Worm (Caenorhabditis elegans) whole organism, L4 larva: ENCODE results near the gene mrpl-4.
A peak's percentile ranks its signal among the peaks of the same experiment; 100 is the strongest.

Experiments used
- F37D6.2 ChIP-seq: sonication (generic microtip); optimal IDR thresholded peaks from 2 replicates; lab custom pipeline; 2016; ENCODE audit warnings: mild to moderate bottlenecking, missing genetic modification characterization, missing compliant biosample characterization
- aha-1 ChIP-seq: fragments of 150-350 bp; peaks from one replicate; lab custom pipeline; 2014; ENCODE audit warnings: missing biosample characterization, missing genetic modification characterization
- ceh-62 ChIP-seq: sonication (generic microtip); optimal IDR thresholded peaks from 2 replicates; lab custom pipeline; 2017; ENCODE audit warnings: missing biosample characterization, missing genetic modification characterization
- daf-16 ChIP-seq, 3 experiments: sonication (generic microtip); optimal IDR thresholded peaks; 2 replicates each; lab custom pipeline; 2016 to 2017; ENCODE audit warnings: missing genetic modification characterization in 3 of 3, missing genetic modification reagents in 3 of 3, mild to moderate bottlenecking in 2 of 3, missing compliant biosample characterization in 2 of 3, missing biosample characterization in 1 of 3, moderate library complexity in 1 of 3
- daf-19 ChIP-seq: fragments of 200-800 bp; sonication (Bioruptor generic); conservative IDR thresholded peaks from 2 replicates; pipeline ENCODE4 v1.3.6; 2022; ENCODE audit warnings: missing genetic modification characterization, missing compliant biosample characterization
- dmd-6 ChIP-seq: fragments of 200-800 bp; sonication (Bioruptor generic); IDR thresholded peaks from 2 replicates; pipeline ENCODE4 v1.3.6; 2022; ENCODE audit warnings: missing genetic modification reagents, missing genetic modification characterization, missing compliant biosample characterization
- dpl-1 ChIP-seq: fragments of 150-350 bp; optimal IDR thresholded peaks from 2 replicates; lab custom pipeline; 2014; ENCODE audit warnings: missing biosample characterization, missing genetic modification reagents, missing genetic modification characterization
- egl-27 ChIP-seq: sonication (generic microtip); optimal IDR thresholded peaks from 3 replicates; lab custom pipeline; 2017; ENCODE audit warnings: missing biosample characterization, missing genetic modification reagents, missing genetic modification characterization
- hmg-1.1 ChIP-seq: fragments of 200-800 bp; sonication (Bioruptor generic); IDR thresholded peaks from 2 replicates; pipeline ENCODE4 v1.3.6; 2022; ENCODE audit warnings: missing genetic modification reagents, missing genetic modification characterization, missing compliant biosample characterization
- mdl-1 ChIP-seq, 2 experiments: fragments of 150-350 bp in 1 of 2; sonication (generic microtip) in 1 of 2; optimal IDR thresholded peaks; 2 replicates each; lab custom pipeline; 2014 to 2017; ENCODE audit warnings: missing biosample characterization in 2 of 2, missing genetic modification characterization in 2 of 2
- mes-2 ChIP-seq: sonication (generic microtip); optimal IDR thresholded peaks from 2 replicates; lab custom pipeline; 2016; ENCODE audit warnings: missing genotype, mild to moderate bottlenecking, missing genetic modification characterization, missing compliant biosample characterization; ENCODE audit not compliant: poor library complexity, severe bottlenecking
- mxl-2 ChIP-seq: fragments of 200-800 bp; sonication (Bioruptor generic); conservative IDR thresholded peaks from 2 replicates; pipeline ENCODE4 v1.3.6; 2022; ENCODE audit warnings: missing genetic modification reagents, missing genetic modification characterization, missing compliant biosample characterization
- nhr-11 ChIP-seq: fragments of 150-350 bp; optimal IDR thresholded peaks from 2 replicates; lab custom pipeline; 2014; ENCODE audit warnings: missing biosample characterization, missing genetic modification characterization
- nhr-28 ChIP-seq: fragments of 150-350 bp; optimal IDR thresholded peaks from 2 replicates; lab custom pipeline; 2014; ENCODE audit warnings: missing biosample characterization, missing genetic modification characterization
- nhr-41 ChIP-seq: fragments of 200-800 bp; sonication (Bioruptor generic); IDR thresholded peaks from 2 replicates; pipeline ENCODE4 v1.3.6; 2022; ENCODE audit warnings: missing genetic modification reagents, missing genetic modification characterization, missing compliant biosample characterization
- rbr-2 ChIP-seq: sonication (generic microtip); optimal IDR thresholded peaks from 2 replicates; lab custom pipeline; 2016; ENCODE audit warnings: missing genotype, missing genetic modification characterization, missing compliant biosample characterization
- sdz-12 ChIP-seq: fragments of 200-800 bp; sonication (Bioruptor generic); optimal IDR thresholded peaks from 2 replicates; lab custom pipeline; 2018; ENCODE audit warnings: mild to moderate bottlenecking, missing genetic modification characterization, missing compliant biosample characterization
- unc-62 ChIP-seq, 3 experiments: fragments of 150-350 bp in 1 of 3; sonication (generic microtip); optimal IDR thresholded peaks in 2 of 3; peaks in 1 of 3; 1 replicate in 1 of 3; 2 replicates in 2 of 3; lab custom pipeline; 2014 to 2017; ENCODE audit warnings: missing biosample characterization in 3 of 3, missing genetic modification characterization in 3 of 3, missing genetic modification reagents in 3 of 3, missing genotype in 1 of 3
- zfp-2 ChIP-seq: sonication (generic microtip); optimal IDR thresholded peaks from 2 replicates; lab custom pipeline; 2016; ENCODE audit warnings: mild to moderate bottlenecking, missing genetic modification characterization, missing compliant biosample characterization

The mrpl-4 gene

DNA sequence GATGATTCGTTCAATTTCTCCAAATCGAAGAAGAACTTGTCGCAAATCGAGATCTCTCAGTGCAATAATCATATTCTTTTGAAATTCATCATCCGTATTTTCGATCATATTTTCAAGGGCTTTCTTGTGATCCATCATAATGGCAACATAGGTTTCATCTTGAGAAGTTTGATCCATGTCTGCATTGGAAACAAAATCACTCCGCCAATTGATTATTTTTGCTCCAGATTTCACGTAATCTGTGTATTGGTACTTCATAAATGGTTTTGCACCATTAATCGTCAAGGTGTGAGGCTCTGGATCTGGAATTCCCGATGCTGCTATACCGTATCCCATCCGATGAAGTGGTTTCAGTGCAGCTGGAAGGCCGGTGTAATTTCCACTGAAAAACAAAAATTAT lies 49.4 kb downstream of the mrpl-4 start:
- TF ChIP-seq nhr-41 (no peak), ceh-62 (tag; lab: Kevin White, UChicago) (no peak), zfp-2 (tag; lab: Kevin White, UChicago) (no peak), aha-1 (tag; lab: Kevin White, UChicago) (peak; percentile 96), F37D6.2 (tag; lab: Kevin White, UChicago) (no peak)

ce11 chrV:8517711-8518110 lies 50.6 kb downstream of the mrpl-4 start:
- peak in 1 of 2 experiments; percentile 82 for TF ChIP-seq unc-62 (GFP tag; optimal IDR thresholded peaks at IDR 0.05 in 1 of 2; lab: Kevin White, UChicago)
- TF ChIP-seq unc-62 (tag; optimal IDR thresholded peaks at IDR 0.05; lab: Kevin White, UChicago) = no peak
- no peak for TF ChIP-seq egl-27 (tag; lab: Kevin White, UChicago)
- TF ChIP-seq mxl-2 = no peak
- TF ChIP-seq, all 104 proteins: peak for 1

DNA sequence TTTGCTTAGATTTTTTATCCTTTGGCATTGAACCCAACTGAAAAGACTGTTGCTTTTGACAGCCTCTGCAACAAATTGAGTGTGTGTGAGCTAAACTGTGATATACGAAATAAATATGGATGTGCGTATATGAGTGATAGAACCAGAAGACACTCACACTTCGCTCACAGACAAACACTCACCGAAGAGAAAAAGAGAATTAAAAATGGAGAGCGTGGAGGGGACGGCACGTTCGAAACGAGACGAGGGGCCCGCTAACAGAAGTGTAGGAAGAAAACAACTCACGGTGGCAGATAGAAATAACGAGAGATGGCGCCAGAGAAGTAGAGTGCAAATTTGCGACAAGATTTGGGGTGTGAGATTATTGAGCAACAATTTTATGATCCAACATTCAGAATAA lies 51.2 kb downstream of the mrpl-4 start:
- peak; percentile 39 for TF ChIP-seq mes-2
- peak in 1 of 2 experiments; percentile 97 for TF ChIP-seq unc-62 (GFP tag; optimal IDR thresholded peaks at IDR 0.05 in 1 of 2; lab: Kevin White, UChicago)
- no peak for TF ChIP-seq unc-62 (tag; optimal IDR thresholded peaks at IDR 0.05; lab: Kevin White, UChicago)
- TF ChIP-seq hmg-1.1 = peak; percentile 49; the same call in 1 of the 2 replicates
- 0 out of 2 replicates have a peak, but pooled peaks have one; percentile 14 for TF ChIP-seq dmd-6 (GFP tag; lab: Robert Waterston, UW)
- TF ChIP-seq dpl-1 (GFP tag; lab: Kevin White, UChicago) = peak; percentile 18
- TF ChIP-seq aha-1 (tag; lab: Kevin White, UChicago) = peak; percentile 93
- TF ChIP-seq sdz-12 = no peak
- peak; percentile 11 for TF ChIP-seq nhr-28 (tag; lab: Kevin White, UChicago)
- peak; percentile 59 for TF ChIP-seq rbr-2 (tag; lab: Kevin White, UChicago)
- TF ChIP-seq daf-16 (GFP tag; optimal IDR thresholded peaks at IDR 0.05; lab: Kevin White, UChicago) = no peak
- TF ChIP-seq daf-16 (tag; optimal IDR thresholded peaks at IDR 0.05; lab: Kevin White, UChicago) = no peak
- no peak for TF ChIP-seq daf-19 (GFP tag; lab: Robert Waterston, UW)
- TF ChIP-seq nhr-11 = peak; percentile 44
- TF ChIP-seq mdl-1 (tag; optimal IDR thresholded peaks at IDR 0.05; lab: Kevin White, UChicago) = peak in 1 of 2 experiments; percentile 53
